Fruit fly (Drosophila melanogaster) whole organism, embryonic: ENCODE measurements around the gene Tasp1.

Experiments
- ATbp ChIP-seq: fragments of 200-800 bp; sonication (Bioruptor generic); optimal IDR thresholded peaks from 2 replicates; lab custom pipeline; 2017; ENCODE audit warnings: missing biosample characterization, mild to moderate bottlenecking, missing genetic modification characterization, missing genetic modification reagents
- Awh ChIP-seq: fragments of 200-800 bp; sonication (Bioruptor generic); IDR thresholded peaks from 2 replicates; pipeline ENCODE4, ENCODE4 v1.3.6; 2022; ENCODE audit warnings: missing biosample characterization, missing genetic modification characterization
- CG10565 ChIP-seq: fragments of 200-800 bp; sonication (Bioruptor generic); optimal IDR thresholded peaks from 3 replicates; lab custom pipeline; 2016; ENCODE audit warnings: missing biosample characterization, mild to moderate bottlenecking, missing genetic modification characterization
- CG11560 ChIP-seq: fragments of 200-800 bp; sonication (Bioruptor generic); IDR thresholded peaks from 3 replicates; pipeline ENCODE4 v1.3.6; 2022; ENCODE audit warnings: missing biosample characterization, missing genetic modification characterization
- CG12236 ChIP-seq: fragments of 200-800 bp; sonication (Bioruptor generic); optimal IDR thresholded peaks from 2 replicates; lab custom pipeline; 2016; ENCODE audit warnings: missing biosample characterization, missing genetic modification characterization
- CG13296 ChIP-seq: fragments of 200-800 bp; sonication (Bioruptor generic); optimal IDR thresholded peaks from 3 replicates; lab custom pipeline; 2018; ENCODE audit warnings: missing biosample characterization, mild to moderate bottlenecking, missing genetic modification characterization
- CG15073 ChIP-seq: fragments of 200-800 bp; sonication (Bioruptor generic); optimal IDR thresholded peaks from 2 replicates; lab custom pipeline; 2016; ENCODE audit warnings: missing biosample characterization, missing genetic modification characterization
- CG1603 ChIP-seq: fragments of 200-800 bp; sonication (Bioruptor generic); optimal IDR thresholded peaks from 2 replicates; lab custom pipeline; 2019; ENCODE audit warnings: missing biosample characterization, mild to moderate bottlenecking, missing genetic modification characterization, moderate library complexity
- CG16813 ChIP-seq: fragments of 200-800 bp; sonication (Bioruptor generic); IDR thresholded peaks from 3 replicates; pipeline ENCODE4 v1.3.6; 2022; ENCODE audit warnings: missing biosample characterization, missing genetic modification characterization; ENCODE audit not compliant: partially characterized antibody
- CG1832 ChIP-seq: fragments of 200-800 bp; sonication (Bioruptor generic); optimal IDR thresholded peaks from 2 replicates; lab custom pipeline; 2017; ENCODE audit warnings: missing biosample characterization, mild to moderate bottlenecking, missing genetic modification characterization, inconsistent platforms
- CG18599 ChIP-seq: fragments of 200-800 bp; sonication (Bioruptor generic); optimal IDR thresholded peaks from 3 replicates; lab custom pipeline; 2017; ENCODE audit warnings: missing biosample characterization, missing genetic modification characterization, mild to moderate bottlenecking, moderate library complexity, missing genetic modification reagents
- CG2116 ChIP-seq: fragments of 200-800 bp; sonication (Bioruptor generic); optimal IDR thresholded peaks from 3 replicates; lab custom pipeline; 2018; ENCODE audit warnings: missing biosample characterization, mild to moderate bottlenecking, missing genetic modification characterization
- CG32772 ChIP-seq: fragments of 200-800 bp; sonication (Bioruptor generic); IDR thresholded peaks from 2 replicates; pipeline ENCODE4 v1.3.6; 2022; ENCODE audit warnings: missing biosample characterization, missing genetic modification characterization
- CG3995 ChIP-seq: fragments of 200-800 bp; sonication (Bioruptor generic); optimal IDR thresholded peaks from 3 replicates; lab custom pipeline; 2016; ENCODE audit warnings: missing biosample characterization, missing genetic modification characterization
- CG4424 ChIP-seq: fragments of 200-800 bp; sonication (Bioruptor generic); optimal IDR thresholded peaks from 3 replicates; lab custom pipeline; 2016; ENCODE audit warnings: missing biosample characterization, missing genetic modification characterization
- CG6254 ChIP-seq: fragments of 200-800 bp; sonication (Bioruptor generic); optimal IDR thresholded peaks from 3 replicates; lab custom pipeline; 2017; ENCODE audit warnings: mild to moderate bottlenecking, missing biosample characterization, missing genetic modification reagents, missing genetic modification characterization
- CG6654 ChIP-seq: fragments of 200-800 bp; sonication (Bioruptor generic); optimal IDR thresholded peaks from 2 replicates; lab custom pipeline; 2017; ENCODE audit warnings: missing biosample characterization, mild to moderate bottlenecking, missing genetic modification characterization
- CG8089 ChIP-seq: fragments of 200-800 bp; sonication (Bioruptor generic); optimal IDR thresholded peaks from 3 replicates; lab custom pipeline; 2016; ENCODE audit warnings: missing biosample characterization, missing genetic modification characterization
- D ChIP-seq, 2 experiments: fragments of 200-800 bp in 1 of 2; fragments of >200 bp in 1 of 2; sonication (Bioruptor generic) in 1 of 2; optimal IDR thresholded peaks; 2 replicates in 1 of 2; 3 replicates in 1 of 2; lab custom pipeline; 2017; ENCODE audit warnings: mild to moderate bottlenecking in 1 of 2, missing biosample characterization in 1 of 2, missing genetic modification characterization in 1 of 2, missing genetic modification reagents in 1 of 2
- Dfd ChIP-seq, 2 experiments: fragments of >200 bp; optimal IDR thresholded peaks; 2 replicates each; lab custom pipeline; 2017; ENCODE audit warnings: missing biosample characterization in 2 of 2, missing genetic modification characterization in 2 of 2
- Dip2 ChIP-seq: fragments of 200-800 bp; sonication (Bioruptor generic); IDR thresholded peaks from 2 replicates; pipeline ENCODE4 v1.3.6; 2022; ENCODE audit warnings: missing biosample characterization, missing genetic modification characterization
- Hand ChIP-seq: fragments of 200-800 bp; sonication (Bioruptor generic); optimal IDR thresholded peaks from 2 replicates; lab custom pipeline; 2017; ENCODE audit warnings: mild to moderate bottlenecking, missing biosample characterization, missing genetic modification reagents, missing genetic modification characterization
- Hr78 ChIP-seq, 2 experiments: fragments of 200-800 bp in 1 of 2; fragments of >200 bp in 1 of 2; sonication (Bioruptor generic) in 1 of 2; optimal IDR thresholded peaks; 2 replicates each; lab custom pipeline; 2017 to 2019; ENCODE audit warnings: missing biosample characterization in 2 of 2, missing genetic modification characterization in 2 of 2, mild to moderate bottlenecking in 1 of 2, moderate library complexity in 1 of 2
- Hsf ChIP-seq: fragments of 200-800 bp; sonication (Bioruptor generic); optimal IDR thresholded peaks from 3 replicates; lab custom pipeline; 2016; ENCODE audit warnings: missing biosample characterization, missing genetic modification characterization
- Lhr ChIP-seq: fragments of 200-800 bp; sonication (Bioruptor generic); optimal IDR thresholded peaks from 3 replicates; lab custom pipeline; 2017; ENCODE audit warnings: mild to moderate bottlenecking, missing biosample characterization, missing genetic modification reagents, missing genetic modification characterization
- Oli ChIP-seq: fragments of 200-800 bp; sonication (Bioruptor generic); optimal IDR thresholded peaks from 2 replicates; lab custom pipeline; 2018; ENCODE audit warnings: missing biosample characterization, mild to moderate bottlenecking, missing genetic modification characterization, moderate library complexity
- Opbp ChIP-seq: fragments of 200-800 bp; sonication (Bioruptor generic); IDR thresholded peaks from 3 replicates; pipeline ENCODE4 v1.3.6; 2022; ENCODE audit warnings: missing biosample characterization, missing genetic modification characterization; ENCODE audit not compliant: partially characterized antibody
- Pdp1 ChIP-seq, 2 experiments: fragments of 200-800 bp; sonication (Bioruptor generic); optimal IDR thresholded peaks; 3 replicates each; lab custom pipeline; 2016; ENCODE audit warnings: missing biosample characterization in 2 of 2, missing genetic modification characterization in 2 of 2, mild to moderate bottlenecking in 1 of 2, moderate library complexity in 1 of 2
- Rx ChIP-seq: fragments of 200-800 bp; sonication (Bioruptor generic); IDR thresholded peaks from 2 replicates; pipeline ENCODE4 v1.3.6; 2022; ENCODE audit warnings: missing biosample characterization, missing genetic modification characterization
- Sox100B ChIP-seq: fragments of 200-800 bp; sonication (Bioruptor generic); optimal IDR thresholded peaks from 3 replicates; lab custom pipeline; 2018; ENCODE audit warnings: missing biosample characterization, mild to moderate bottlenecking, missing genetic modification characterization
- Ssrp ChIP-seq: fragments of 200-800 bp; sonication (Bioruptor generic); optimal IDR thresholded peaks from 2 replicates; lab custom pipeline; 2018; ENCODE audit warnings: missing biosample characterization, mild to moderate bottlenecking, missing genetic modification characterization, moderate library complexity
- YL-1 ChIP-seq: fragments of 200-800 bp; sonication (Bioruptor generic); optimal IDR thresholded peaks from 3 replicates; lab custom pipeline; 2017; ENCODE audit warnings: missing biosample characterization, mild to moderate bottlenecking, missing genetic modification characterization
- ac ChIP-seq: fragments of 200-800 bp; sonication (Bioruptor generic); optimal IDR thresholded peaks from 3 replicates; lab custom pipeline; 2017; ENCODE audit warnings: missing biosample characterization, mild to moderate bottlenecking, missing genetic modification characterization
- amos ChIP-seq: fragments of 200-800 bp; sonication (Bioruptor generic); IDR thresholded peaks from 2 replicates; pipeline ENCODE4 v1.3.6; 2022; ENCODE audit warnings: missing biosample characterization, missing genetic modification characterization; ENCODE audit not compliant: partially characterized antibody
- ap ChIP-seq: fragments of 200-800 bp; sonication (Bioruptor generic); IDR thresholded peaks from 2 replicates; pipeline ENCODE4 v1.3.6; 2022; ENCODE audit warnings: missing biosample characterization, missing genetic modification characterization
- cad ChIP-seq: fragments of >200 bp; optimal IDR thresholded peaks from 2 replicates; lab custom pipeline; 2017; ENCODE audit warnings: missing biosample characterization, missing genetic modification characterization
- chn ChIP-seq: fragments of 200-800 bp; sonication (Bioruptor generic); optimal IDR thresholded peaks from 2 replicates; lab custom pipeline; 2016; ENCODE audit warnings: missing biosample characterization, missing genetic modification characterization
- ci ChIP-seq: fragments of 200-800 bp; sonication (Bioruptor generic); IDR thresholded peaks from 3 replicates; pipeline ENCODE4 v1.3.6; 2022; ENCODE audit warnings: missing biosample characterization, missing genetic modification characterization
- crp ChIP-seq, 2 experiments: fragments of 200-800 bp; sonication (Bioruptor generic); optimal IDR thresholded peaks; 2 replicates in 1 of 2; 3 replicates in 1 of 2; lab custom pipeline; 2017; ENCODE audit warnings: missing biosample characterization in 2 of 2, missing genetic modification characterization in 2 of 2, mild to moderate bottlenecking in 1 of 2, moderate library complexity in 1 of 2
- ham ChIP-seq: fragments of 200-800 bp; sonication (Bioruptor generic); IDR thresholded peaks from 2 replicates; pipeline ENCODE4 v1.3.6; 2022; ENCODE audit warnings: missing biosample characterization, missing genetic modification characterization
- kay ChIP-seq: fragments of 200-800 bp; sonication (Bioruptor generic); optimal IDR thresholded peaks from 2 replicates; lab custom pipeline; 2016; ENCODE audit warnings: missing biosample characterization, missing genetic modification characterization
- nom ChIP-seq: fragments of 200-800 bp; sonication (Bioruptor generic); optimal IDR thresholded peaks from 2 replicates; lab custom pipeline; 2017; ENCODE audit warnings: missing biosample characterization, missing genetic modification characterization, mild to moderate bottlenecking, moderate library complexity, missing genetic modification reagents
- pzg ChIP-seq: fragments of 200-800 bp; sonication (Bioruptor generic); optimal IDR thresholded peaks from 3 replicates; lab custom pipeline; 2018; ENCODE audit warnings: missing biosample characterization, mild to moderate bottlenecking, missing genetic modification characterization, moderate library complexity
- tll ChIP-seq, 2 experiments: fragments of 200-800 bp in 1 of 2; fragments of >200 bp in 1 of 2; sonication (Bioruptor generic) in 1 of 2; optimal IDR thresholded peaks; 2 replicates each; lab custom pipeline; 2017 to 2019; ENCODE audit warnings: missing biosample characterization in 2 of 2, missing genetic modification characterization in 2 of 2, mild to moderate bottlenecking in 1 of 2, moderate library complexity in 1 of 2
- tx ChIP-seq: fragments of 200-800 bp; sonication (Bioruptor generic); optimal IDR thresholded peaks from 2 replicates; lab custom pipeline; 2016; ENCODE audit warnings: missing biosample characterization, missing genetic modification characterization
- unpg ChIP-seq: fragments of 200-800 bp; sonication (Bioruptor generic); optimal IDR thresholded peaks from 3 replicates; lab custom pipeline; 2018; ENCODE audit warnings: missing biosample characterization, mild to moderate bottlenecking, missing genetic modification characterization, moderate library complexity
- zen2 ChIP-seq: fragments of 200-800 bp; sonication (Bioruptor generic); IDR thresholded peaks from 3 replicates; pipeline ENCODE4 v1.3.6; 2022; ENCODE audit warnings: missing biosample characterization, missing genetic modification characterization; ENCODE audit not compliant: partially characterized antibody

Tasp1 gene

dm6 chr3L:16056101-16056891 lies 31.0 kb downstream of the Tasp1 start:
- TF ChIP-seq tx (GFP tag; lab: Kevin White, UChicago) (no peak), Lhr (GFP tag; lab: Kevin White, UChicago) (peak; percentile 3), unpg (GFP tag; lab: Kevin White, UChicago) (no peak), Sox100B (GFP tag; lab: Kevin White, UChicago) (no peak), Hsf (GFP tag; lab: Kevin White, UChicago) (no peak), CG10565 (GFP tag; lab: Kevin White, UChicago) (no peak), CG11560 (tag; lab: Robert Waterston, UW) (no peak), Hr78 (GFP tag; optimal IDR thresholded peaks at IDR 0.05; lab: Kevin White, UChicago) (peak in 1 of 2 experiments; percentile 71), tll (GFP tag; optimal IDR thresholded peaks at IDR 0.05; lab: Kevin White, UChicago) (no peak), D (optimal IDR thresholded peaks at IDR 0.05; lab: Kevin White, UChicago) (no peak), D (GFP tag; optimal IDR thresholded peaks at IDR 0.05; lab: Kevin White, UChicago) (peak; percentile 39), CG12236 (GFP tag; lab: Kevin White, UChicago) (no peak), crp (GFP tag; optimal IDR thresholded peaks at IDR 0.05; lab: Kevin White, UChicago) (no peak), Oli (tag; lab: Kevin White, UChicago) (no peak), Rx (GFP tag; lab: Robert Waterston, UW) (no peak), CG32772 (GFP tag; lab: Robert Waterston, UW) (no peak), Pdp1 (GFP tag; optimal IDR thresholded peaks at IDR 0.05; lab: Kevin White, UChicago) (peak in 1 of 2 experiments; percentile 55), CG1603 (tag; lab: Kevin White, UChicago) (peak; percentile 40), CG1832 (GFP tag; lab: Kevin White, UChicago) (no peak), Opbp (GFP tag; lab: Robert Waterston, UW) (no peak), CG8089 (GFP tag; lab: Kevin White, UChicago) (no peak), Dip2 (GFP tag; lab: Robert Waterston, UW) (no peak), CG18599 (no peak), ATbp (peak; percentile 37), ap (no peak), YL-1 (no peak), ac (peak; percentile 29), cad (GFP tag; lab: Kevin White, UChicago) (no peak), ci (GFP tag; lab: Robert Waterston, UW) (no peak), pzg (no peak), CG15073 (no peak), Ssrp (tag; lab: Kevin White, UChicago) (no peak), zen2 (GFP tag; lab: Robert Waterston, UW) (no peak), Dfd (GFP tag; optimal IDR thresholded peaks at IDR 0.05; lab: Kevin White, UChicago) (no peak), chn (GFP tag; lab: Kevin White, UChicago) (no peak), CG6254 (GFP tag; lab: Kevin White, UChicago) (peak; percentile 0), CG16813 (GFP tag; lab: Robert Waterston, UW) (no peak), Hand (GFP tag; lab: Kevin White, UChicago) (no peak), CG13296 (GFP tag; lab: Kevin White, UChicago) (no peak), amos (GFP tag; lab: Robert Waterston, UW) (no peak), CG4424 (GFP tag; lab: Kevin White, UChicago) (peak; percentile 11), nom (GFP tag; lab: Kevin White, UChicago) (peak; percentile 39), CG2116 (no peak), ham (GFP tag; lab: Robert Waterston, UW) (no peak), kay (GFP tag; lab: Kevin White, UChicago) (no peak), CG3995 (GFP tag; lab: Kevin White, UChicago) (no peak), Awh (GFP tag; lab: Robert Waterston, UW) (no peak), CG6654 (GFP tag; lab: Kevin White, UChicago) (no peak)
